Comparison of ENCODE assay signal across 4 worm cellular contexts in genomic region chrIII:7854494-7855184, ce11.
TF ChIP-seq lines count a peak whose summit lies in the region.

TSS of gene rpl-35 (plus strand) at chrIII:7855134.

TF ChIP-seq in whole organism, L2 larva, 48 proteins besides CTCF, POLR2A, EP300 and RAD21 (continues in another document):
- peak; percentile 99 for TF ChIP-seq fos-1 (tag; optimal IDR thresholded peaks at IDR 0.05; lab: Kevin White, UChicago)
- TF ChIP-seq mab-5 (tag; optimal IDR thresholded peaks at IDR 0.05; lab: Kevin White, UChicago) = peak; percentile 98
- peak; percentile 99 for TF ChIP-seq lin-13 (GFP tag; optimal IDR thresholded peaks at IDR 0.05; lab: Kevin White, UChicago)
- TF ChIP-seq F13H6.1 (tag; optimal IDR thresholded peaks at IDR 0.05; lab: Kevin White, UChicago) = peak; percentile 100
- peak; percentile 100 for TF ChIP-seq ztf-4 (tag; optimal IDR thresholded peaks at IDR 0.05; lab: Kevin White, UChicago)
- TF ChIP-seq ztf-1 (GFP tag; conservative IDR thresholded peaks at IDR 0.05; lab: Robert Waterston, UW) = 0 out of 2 replicates have a peak, but pooled peaks have one; percentile 86
- TF ChIP-seq ama-1 (optimal IDR thresholded peaks at IDR 0.05; lab: Kevin White, UChicago) = peak; percentile 93
- TF ChIP-seq nhr-23 (tag; optimal IDR thresholded peaks at IDR 0.05; lab: Kevin White, UChicago) = peak; percentile 15
- peak; percentile 98 for TF ChIP-seq ceh-82 (tag; optimal IDR thresholded peaks at IDR 0.05; lab: Kevin White, UChicago)
- TF ChIP-seq nhr-6 (tag; optimal IDR thresholded peaks at IDR 0.05; lab: Kevin White, UChicago) = peak; percentile 100
- peak; percentile 100 for TF ChIP-seq sma-3 (GFP tag; optimal IDR thresholded peaks at IDR 0.05; lab: Kevin White, UChicago)
- peak; percentile 100 for TF ChIP-seq nhr-25 (tag; optimal IDR thresholded peaks at IDR 0.05; lab: Kevin White, UChicago)
- peak; percentile 94 for TF ChIP-seq nhr-77 (tag; optimal IDR thresholded peaks at IDR 0.05; lab: Kevin White, UChicago)
- peak; percentile 100 for TF ChIP-seq ceh-16 (tag; optimal IDR thresholded peaks at IDR 0.05; lab: Kevin White, UChicago)
- TF ChIP-seq lin-39 (tag; optimal IDR thresholded peaks at IDR 0.05; lab: Kevin White, UChicago) = peak; percentile 90
- peak; percentile 99 for TF ChIP-seq Y55F3AM.14 (GFP tag; optimal IDR thresholded peaks at IDR 0.05; lab: Kevin White, UChicago)
- TF ChIP-seq R02D3.7 (tag; optimal IDR thresholded peaks at IDR 0.05; lab: Kevin White, UChicago) = peak; percentile 88
- TF ChIP-seq dmd-4 (tag; optimal IDR thresholded peaks at IDR 0.05; lab: Kevin White, UChicago) = peak; percentile 71
- peak; percentile 98 for TF ChIP-seq skn-1 (tag; optimal IDR thresholded peaks at IDR 0.05; lab: Kevin White, UChicago)
- TF ChIP-seq unc-62 (GFP tag; optimal IDR thresholded peaks at IDR 0.05; lab: Kevin White, UChicago) = peak; percentile 96
- peak; percentile 94 for TF ChIP-seq nhr-10 (tag; optimal IDR thresholded peaks at IDR 0.05; lab: Kevin White, UChicago)
- peak; percentile 82 for TF ChIP-seq nhr-11 (tag; optimal IDR thresholded peaks at IDR 0.05; lab: Kevin White, UChicago)

TF ChIP-seq in whole organism, L4 larva, 104 proteins besides CTCF, POLR2A, EP300 and RAD21 (continues in another document):
- TF ChIP-seq aly-2 (tag; optimal IDR thresholded peaks at IDR 0.05; lab: Kevin White, UChicago) = peak; percentile 95
- peak; percentile 99 for TF ChIP-seq zfp-3 (GFP tag; conservative IDR thresholded peaks at IDR 0.05; lab: Robert Waterston, UW)
- peak; percentile 96 for TF ChIP-seq nhr-48 (tag; optimal IDR thresholded peaks at IDR 0.05; lab: Kevin White, UChicago)
- peak; percentile 99 for TF ChIP-seq nhr-77 (tag; optimal IDR thresholded peaks at IDR 0.05; lab: Kevin White, UChicago)
- TF ChIP-seq F49E8.2 (tag; optimal IDR thresholded peaks at IDR 0.05; lab: Kevin White, UChicago; ENCODE audit: borderline replicate concordance) = peak; percentile 98
- peak; percentile 99 for TF ChIP-seq arid-1 (GFP tag; conservative IDR thresholded peaks at IDR 0.05; lab: Robert Waterston, UW)
- peak; percentile 98 for TF ChIP-seq Y48G9A.11 (GFP tag; IDR thresholded peaks at IDR 0.05; lab: Robert Waterston, UW)
- TF ChIP-seq ZK546.5 (tag; optimal IDR thresholded peaks at IDR 0.05; lab: Kevin White, UChicago) = peak in 1 of 2 experiments; percentile 91
- peak; percentile 99 for TF ChIP-seq unc-130 (GFP tag; optimal IDR thresholded peaks at IDR 0.05; lab: Kevin White, UChicago)
- peak; percentile 100 for TF ChIP-seq mes-2 (tag; optimal IDR thresholded peaks at IDR 0.05; lab: Kevin White, UChicago; ENCODE audit: poor library complexity, severe bottlenecking)
- peak; percentile 99 for TF ChIP-seq daf-19 (GFP tag; conservative IDR thresholded peaks at IDR 0.05; lab: Robert Waterston, UW)
- peak; percentile 100 for TF ChIP-seq tra-1 (GFP tag; IDR thresholded peaks at IDR 0.05; lab: Robert Waterston, UW)
- peak; percentile 69 for TF ChIP-seq R02D3.7 (tag; optimal IDR thresholded peaks at IDR 0.05; lab: Kevin White, UChicago)
- peak; percentile 100 for TF ChIP-seq dpl-1 (GFP tag; optimal IDR thresholded peaks at IDR 0.05; lab: Kevin White, UChicago)
- peak; percentile 99 for TF ChIP-seq hmg-1.1 (GFP tag; IDR thresholded peaks at IDR 0.05; lab: Robert Waterston, UW)
- peak; percentile 100 for TF ChIP-seq dmd-6 (GFP tag; IDR thresholded peaks at IDR 0.05; lab: Robert Waterston, UW)
- peak; percentile 98 for TF ChIP-seq lin-15B (tag; optimal IDR thresholded peaks at IDR 0.05; lab: Kevin White, UChicago)
- peak; percentile 87 for TF ChIP-seq pqm-1 (tag; optimal IDR thresholded peaks at IDR 0.05; lab: Kevin White, UChicago)
- peak; percentile 85 for TF ChIP-seq nhr-237 (tag; optimal IDR thresholded peaks at IDR 0.05; lab: Kevin White, UChicago)
- peak; percentile 55 for TF ChIP-seq snpc-4 (tag; optimal IDR thresholded peaks at IDR 0.05; lab: Kevin White, UChicago)
- peak; percentile 99 for TF ChIP-seq nhr-42 (GFP tag; IDR thresholded peaks at IDR 0.05; lab: Robert Waterston, UW)
- peak; percentile 99 for TF ChIP-seq rbr-2 (tag; optimal IDR thresholded peaks at IDR 0.05; lab: Kevin White, UChicago)
- TF ChIP-seq skn-1 (tag; optimal IDR thresholded peaks at IDR 0.05; lab: Kevin White, UChicago) = peak; percentile 94

TF ChIP-seq in whole organism, late embryonic, 69 proteins besides CTCF, POLR2A, EP300 and RAD21 (continues in another document):
- TF ChIP-seq K09A11.1 (tag; optimal IDR thresholded peaks at IDR 0.05; lab: Kevin White, UChicago; ENCODE audit: insufficient read depth) (peak; percentile 91), ceh-31 (tag; optimal IDR thresholded peaks at IDR 0.05; lab: Kevin White, UChicago) (peak; percentile 98), F13H6.1 (tag; optimal IDR thresholded peaks at IDR 0.05; lab: Kevin White, UChicago) (peak; percentile 90), nhr-232 (tag; optimal IDR thresholded peaks at IDR 0.05; lab: Kevin White, UChicago) (no peak), hlh-6 (tag; optimal IDR thresholded peaks at IDR 0.05; lab: Kevin White, UChicago) (no peak), ceh-9 (tag; optimal IDR thresholded peaks at IDR 0.05; lab: Kevin White, UChicago) (no peak), sox-2 (GFP tag; IDR thresholded peaks at IDR 0.05; lab: Robert Waterston, UW) (peak; percentile 84), lim-6 (tag; optimal IDR thresholded peaks at IDR 0.05; lab: Kevin White, UChicago) (peak; percentile 78), ttx-3 (tag; optimal IDR thresholded peaks at IDR 0.05; lab: Kevin White, UChicago) (peak; percentile 79), unc-42 (tag; optimal IDR thresholded peaks at IDR 0.05; lab: Kevin White, UChicago) (peak; percentile 99), pros-1 (tag; optimal IDR thresholded peaks at IDR 0.05; lab: Kevin White, UChicago) (peak; percentile 91), zip-5 (tag; optimal IDR thresholded peaks at IDR 0.05; lab: Kevin White, UChicago) (peak; percentile 49), che-1 (tag; optimal IDR thresholded peaks at IDR 0.05; lab: Kevin White, UChicago) (peak; percentile 62), ama-1 (optimal IDR thresholded peaks at IDR 0.05; lab: Kevin White, UChicago) (no peak), tbx-2 (tag; optimal IDR thresholded peaks at IDR 0.05; lab: Kevin White, UChicago) (peak; percentile 98), ceh-19 (GFP tag; optimal IDR thresholded peaks at IDR 0.05; lab: Kevin White, UChicago) (peak; percentile 79), Y22D7AL.16 (tag; optimal IDR thresholded peaks at IDR 0.05; lab: Kevin White, UChicago) (peak; percentile 42), elt-4 (tag; optimal IDR thresholded peaks at IDR 0.05; lab: Kevin White, UChicago) (no peak), hlh-15 (tag; optimal IDR thresholded peaks at IDR 0.05; lab: Kevin White, UChicago) (peak; percentile 30), ceh-14 (tag; optimal IDR thresholded peaks at IDR 0.05; lab: Kevin White, UChicago) (peak; percentile 97), ceh-30 (tag; optimal IDR thresholded peaks at IDR 0.05; lab: Kevin White, UChicago) (peak; percentile 55), fax-1 (tag; optimal IDR thresholded peaks at IDR 0.05; lab: Kevin White, UChicago) (peak; percentile 58), ceh-48 (tag; optimal IDR thresholded peaks at IDR 0.05; lab: Kevin White, UChicago) (peak; percentile 83), ahr-1 (tag; optimal IDR thresholded peaks at IDR 0.05; lab: Kevin White, UChicago) (peak; percentile 79), unc-55 (GFP tag; optimal IDR thresholded peaks at IDR 0.05; lab: Kevin White, UChicago) (peak; percentile 83), pha-2 (tag; optimal IDR thresholded peaks at IDR 0.05; lab: Kevin White, UChicago) (peak; percentile 57)

TF ChIP-seq in whole organism, mixed stage, embryonic, 35 proteins besides CTCF, POLR2A, EP300 and RAD21 (continues in another document):
- peak; percentile 91 for TF ChIP-seq elt-3 (tag; optimal IDR thresholded peaks at IDR 0.05; lab: Kevin White, UChicago)
- peak; percentile 76 for TF ChIP-seq bed-3 (GFP tag; optimal IDR thresholded peaks at IDR 0.05; lab: Kevin White, UChicago)
- peak; percentile 96 for TF ChIP-seq ces-1 (GFP tag; optimal IDR thresholded peaks at IDR 0.05; lab: Kevin White, UChicago)
- TF ChIP-seq unc-39 (tag; optimal IDR thresholded peaks at IDR 0.05; lab: Kevin White, UChicago) = peak; percentile 72
- TF ChIP-seq ham-2 (GFP tag; optimal IDR thresholded peaks at IDR 0.05; lab: Kevin White, UChicago) = peak; percentile 78
- TF ChIP-seq nhr-76 (tag; optimal IDR thresholded peaks at IDR 0.05; lab: Kevin White, UChicago) = peak; percentile 59
- peak; percentile 99 for TF ChIP-seq nhr-237 (tag; optimal IDR thresholded peaks at IDR 0.05; lab: Kevin White, UChicago)
- peak; percentile 91 for TF ChIP-seq unc-62 (GFP tag; optimal IDR thresholded peaks at IDR 0.05; lab: Kevin White, UChicago)
- peak; percentile 84 for TF ChIP-seq blmp-1 (tag; optimal IDR thresholded peaks at IDR 0.05; lab: Kevin White, UChicago)
- TF ChIP-seq unc-120 (tag; optimal IDR thresholded peaks at IDR 0.05; lab: Kevin White, UChicago; ENCODE audit: poor library complexity, severe bottlenecking) = peak; percentile 95
- TF ChIP-seq lin-32 (GFP tag; optimal IDR thresholded peaks at IDR 0.05; lab: Kevin White, UChicago) = peak; percentile 58
- TF ChIP-seq nhr-28 (tag; optimal IDR thresholded peaks at IDR 0.05; lab: Kevin White, UChicago) = peak; percentile 85
- TF ChIP-seq elt-1 (tag; optimal IDR thresholded peaks at IDR 0.05; lab: Kevin White, UChicago; ENCODE audit: borderline replicate concordance, insufficient read depth) = peak; percentile 70
- TF ChIP-seq mep-1 (tag; optimal IDR thresholded peaks at IDR 0.05; lab: Kevin White, UChicago) = peak; percentile 100
- TF ChIP-seq drap-1 (GFP tag; optimal IDR thresholded peaks at IDR 0.05; lab: Kevin White, UChicago) = peak; percentile 95
- peak; percentile 80 for TF ChIP-seq ceh-83 (GFP tag; optimal IDR thresholded peaks at IDR 0.05; lab: Kevin White, UChicago)
- peak; percentile 2 for TF ChIP-seq zip-8 (tag; optimal IDR thresholded peaks at IDR 0.05; lab: Kevin White, UChicago)
- peak; percentile 86 for TF ChIP-seq ceh-43 (GFP tag; optimal IDR thresholded peaks at IDR 0.05; lab: Kevin White, UChicago)
- TF ChIP-seq M03D4.4 (tag; optimal IDR thresholded peaks at IDR 0.05; lab: Kevin White, UChicago) = peak; percentile 92
- peak; percentile 97 for TF ChIP-seq ceh-39 (tag; optimal IDR thresholded peaks at IDR 0.05; lab: Kevin White, UChicago)
- TF ChIP-seq mab-5 (tag; optimal IDR thresholded peaks at IDR 0.05; lab: Kevin White, UChicago) = peak; percentile 66
- TF ChIP-seq snpc-4 (tag; optimal IDR thresholded peaks at IDR 0.05; lab: Kevin White, UChicago) = no peak
- TF ChIP-seq pha-4 (tag; optimal IDR thresholded peaks at IDR 0.05; lab: Kevin White, UChicago) = peak; percentile 99
- peak; percentile 100 for TF ChIP-seq lin-13 (tag; optimal IDR thresholded peaks at IDR 0.05; lab: Kevin White, UChicago)
- peak; percentile 46 for TF ChIP-seq sem-2 (GFP tag; optimal IDR thresholded peaks at IDR 0.05; lab: Kevin White, UChicago)
- TF ChIP-seq sptf-1 (tag; optimal IDR thresholded peaks at IDR 0.05; lab: Kevin White, UChicago) = peak; percentile 97
- peak; percentile 85 for TF ChIP-seq tbx-8 (GFP tag; optimal IDR thresholded peaks at IDR 0.05; lab: Kevin White, UChicago)
- TF ChIP-seq lsy-2 (tag; optimal IDR thresholded peaks at IDR 0.05; lab: Kevin White, UChicago) = peak; percentile 95
